Fruit fly (Drosophila melanogaster) whole organism, pupa: ENCODE measurements around the gene verm.

Experiments
- CG10348 ChIP-seq: fragments of 200-800 bp; sonication (Bioruptor generic); IDR thresholded peaks from 2 replicates; pipeline ENCODE4 v1.3.6; 2022; ENCODE audit warnings: missing biosample characterization, missing genetic modification characterization
- CG32121 ChIP-seq: fragments of 200-800 bp; sonication (Bioruptor generic); IDR thresholded peaks from 2 replicates; pipeline ENCODE4 v1.3.6; 2022; ENCODE audit warnings: missing biosample characterization, missing genetic modification characterization
- CG8159 ChIP-seq: fragments of 200-800 bp; sonication (Bioruptor generic); optimal IDR thresholded peaks from 3 replicates; lab custom pipeline; 2018; ENCODE audit warnings: missing biosample characterization, mild to moderate bottlenecking, missing genetic modification characterization, moderate library complexity
- CG9948 ChIP-seq: fragments of 200-800 bp; sonication (Bioruptor generic); optimal IDR thresholded peaks from 2 replicates; lab custom pipeline; 2018; ENCODE audit warnings: missing biosample characterization, mild to moderate bottlenecking, missing genetic modification characterization, moderate library complexity
- D1 ChIP-seq: fragments of 200-800 bp; sonication (Bioruptor generic); optimal IDR thresholded peaks from 2 replicates; lab custom pipeline; 2018; ENCODE audit warnings: missing biosample characterization, mild to moderate bottlenecking, missing genetic modification characterization, moderate library complexity
- EcR ChIP-seq: fragments of 200-800 bp; sonication (Bioruptor generic); optimal IDR thresholded peaks from 3 replicates; lab custom pipeline; 2019; ENCODE audit warnings: missing biosample characterization, missing genetic modification characterization, mild to moderate bottlenecking, moderate library complexity, missing genetic modification reagents
- fd96Ca ChIP-seq: fragments of 200-800 bp; sonication (Bioruptor generic); IDR thresholded peaks from 3 replicates; pipeline ENCODE4 v1.3.6; 2022; ENCODE audit warnings: missing biosample characterization, missing genetic modification characterization
- rn ChIP-seq: fragments of 200-800 bp; sonication (Bioruptor generic); IDR thresholded peaks from 2 replicates; pipeline ENCODE4 v1.3.6; 2022; ENCODE audit warnings: missing biosample characterization, missing genetic modification characterization

dm6 chr3L:19674317-19674716 lies 20.7 kb downstream of the verm start:
- TF ChIP-seq CG9948 (tag; lab: Kevin White, UChicago) (peak; percentile 42), CG8159 (peak; percentile 57), CG32121 (GFP tag; lab: Robert Waterston, UW) (no peak), rn (GFP tag; lab: Robert Waterston, UW) (no peak), D1 (no peak), EcR (GFP tag; lab: Kevin White, UChicago) (no peak), fd96Ca (GFP tag; lab: Robert Waterston, UW) (no peak), CG10348 (GFP tag; lab: Robert Waterston, UW) (no peak)
